Fruit fly (Drosophila melanogaster) whole organism, embryonic: ENCODE data around the gene Sgsh.

Source experiments
- Asciz ChIP-seq: fragments of 200-800 bp; sonication (Bioruptor generic); optimal IDR thresholded peaks from 2 replicates; lab custom pipeline; 2017; ENCODE audit warnings: missing biosample characterization, mild to moderate bottlenecking, missing genetic modification characterization, missing genetic modification reagents
- CG1024 ChIP-seq: fragments of 200-800 bp; sonication (Bioruptor generic); IDR thresholded peaks from 2 replicates; pipeline ENCODE4 v1.3.6; 2022; ENCODE audit warnings: missing biosample characterization, missing genetic modification characterization
- CG11696 ChIP-seq: fragments of 200-800 bp; sonication (Bioruptor generic); IDR thresholded peaks from 2 replicates; pipeline ENCODE4 v1.3.6; 2022; ENCODE audit warnings: missing biosample characterization, missing genetic modification characterization
- CG12236 ChIP-seq: fragments of 200-800 bp; sonication (Bioruptor generic); optimal IDR thresholded peaks from 2 replicates; lab custom pipeline; 2016; ENCODE audit warnings: missing biosample characterization, missing genetic modification characterization
- CG12942 ChIP-seq: fragments of 200-800 bp; sonication (Bioruptor generic); optimal IDR thresholded peaks from 3 replicates; lab custom pipeline; 2016; ENCODE audit warnings: missing biosample characterization, missing genetic modification characterization
- CG14014 ChIP-seq: fragments of 200-800 bp; sonication (Bioruptor generic); IDR thresholded peaks from 2 replicates; pipeline ENCODE4 v1.3.6; 2022; ENCODE audit warnings: missing biosample characterization, missing genetic modification characterization
- CG14965 ChIP-seq: fragments of 200-800 bp; sonication (Bioruptor generic); optimal IDR thresholded peaks from 2 replicates; lab custom pipeline; 2016; ENCODE audit warnings: missing biosample characterization, missing genetic modification characterization, borderline replicate concordance
- CG16813 ChIP-seq: fragments of 200-800 bp; sonication (Bioruptor generic); IDR thresholded peaks from 3 replicates; pipeline ENCODE4 v1.3.6; 2022; ENCODE audit warnings: missing biosample characterization, missing genetic modification characterization; ENCODE audit not compliant: partially characterized antibody
- CG17829 ChIP-seq: fragments of 200-800 bp; optimal IDR thresholded peaks from 2 replicates; lab custom pipeline; 2019; ENCODE audit warnings: missing biosample characterization, mild to moderate bottlenecking, missing genetic modification characterization, moderate library complexity
- CG33557 ChIP-seq: fragments of 200-800 bp; sonication (Bioruptor generic); optimal IDR thresholded peaks from 2 replicates; lab custom pipeline; 2019; ENCODE audit warnings: missing biosample characterization, mild to moderate bottlenecking, missing genetic modification characterization, moderate library complexity
- CG34224 ChIP-seq: fragments of 200-800 bp; sonication (Bioruptor generic); IDR thresholded peaks from 3 replicates; pipeline ENCODE4 v1.3.6; 2022; ENCODE audit warnings: missing biosample characterization, missing genetic modification characterization; ENCODE audit not compliant: partially characterized antibody
- CG42726 ChIP-seq: fragments of 200-800 bp; sonication (Bioruptor generic); IDR thresholded peaks from 2 replicates; pipeline ENCODE4 v1.3.6; 2022; ENCODE audit warnings: missing biosample characterization, missing genetic modification characterization; ENCODE audit not compliant: partially characterized antibody
- CG4360 ChIP-seq: fragments of 200-800 bp; sonication (Bioruptor generic); IDR thresholded peaks from 2 replicates; pipeline ENCODE4 v1.3.6; 2022; ENCODE audit warnings: missing biosample characterization, missing genetic modification characterization
- CG4424 ChIP-seq: fragments of 200-800 bp; sonication (Bioruptor generic); optimal IDR thresholded peaks from 3 replicates; lab custom pipeline; 2016; ENCODE audit warnings: missing biosample characterization, missing genetic modification characterization
- CG7963 ChIP-seq: fragments of 200-800 bp; sonication (Bioruptor generic); IDR thresholded peaks from 3 replicates; pipeline ENCODE4 v1.3.6; 2022; ENCODE audit warnings: missing biosample characterization, missing genetic modification characterization; ENCODE audit not compliant: partially characterized antibody
- Fer1 ChIP-seq: fragments of 200-800 bp; sonication (Bioruptor generic); optimal IDR thresholded peaks from 2 replicates; lab custom pipeline; 2017; ENCODE audit warnings: missing biosample characterization, mild to moderate bottlenecking, missing genetic modification characterization
- Fer3 ChIP-seq: fragments of 200-800 bp; sonication (Bioruptor generic); optimal IDR thresholded peaks from 2 replicates; lab custom pipeline; 2018; ENCODE audit warnings: missing biosample characterization, mild to moderate bottlenecking, missing genetic modification characterization, moderate library complexity
- HLH4C ChIP-seq: fragments of 200-800 bp; sonication (Bioruptor generic); IDR thresholded peaks from 3 replicates; pipeline ENCODE4 v1.3.6; 2022; ENCODE audit warnings: missing biosample characterization, missing genetic modification characterization; ENCODE audit not compliant: partially characterized antibody
- Pdp1 ChIP-seq, 2 experiments: fragments of 200-800 bp; sonication (Bioruptor generic); optimal IDR thresholded peaks; 3 replicates each; lab custom pipeline; 2016; ENCODE audit warnings: missing biosample characterization in 2 of 2, missing genetic modification characterization in 2 of 2, mild to moderate bottlenecking in 1 of 2, moderate library complexity in 1 of 2
- Sin3A ChIP-seq: fragments of >200 bp; optimal IDR thresholded peaks from 2 replicates; lab custom pipeline; 2018
- Sox100B ChIP-seq: fragments of 200-800 bp; sonication (Bioruptor generic); optimal IDR thresholded peaks from 3 replicates; lab custom pipeline; 2018; ENCODE audit warnings: missing biosample characterization, mild to moderate bottlenecking, missing genetic modification characterization
- Ssrp ChIP-seq: fragments of 200-800 bp; sonication (Bioruptor generic); optimal IDR thresholded peaks from 2 replicates; lab custom pipeline; 2018; ENCODE audit warnings: missing biosample characterization, mild to moderate bottlenecking, missing genetic modification characterization, moderate library complexity
- Trl ChIP-seq, 3 experiments: fragments of >200 bp in 2 of 3; fragments of 200-800 bp in 1 of 3; sonication (Bioruptor generic) in 1 of 3; optimal IDR thresholded peaks; 2 replicates in 1 of 3; 3 replicates in 2 of 3; lab custom pipeline; 2016 to 2017; ENCODE audit warnings: missing biosample characterization in 1 of 3, missing genetic modification characterization in 1 of 3
- ato ChIP-seq: fragments of 200-800 bp; sonication (Bioruptor generic); IDR thresholded peaks from 2 replicates; pipeline ENCODE4 v1.3.6; 2022; ENCODE audit warnings: missing biosample characterization, missing genetic modification characterization; ENCODE audit not compliant: partially characterized antibody
- az2 ChIP-seq: fragments of 200-800 bp; sonication (Bioruptor generic); optimal IDR thresholded peaks from 3 replicates; lab custom pipeline; 2016; ENCODE audit warnings: missing biosample characterization, missing genetic modification characterization
- cg ChIP-seq: fragments of 200-800 bp; sonication (Bioruptor generic); optimal IDR thresholded peaks from 3 replicates; lab custom pipeline; 2019; ENCODE audit warnings: missing biosample characterization, mild to moderate bottlenecking, missing genetic modification characterization, moderate library complexity
- ci ChIP-seq: fragments of 200-800 bp; sonication (Bioruptor generic); IDR thresholded peaks from 3 replicates; pipeline ENCODE4 v1.3.6; 2022; ENCODE audit warnings: missing biosample characterization, missing genetic modification characterization
- crol ChIP-seq: fragments of 200-800 bp; sonication (Bioruptor generic); IDR thresholded peaks from 2 replicates; pipeline ENCODE4 v1.3.6; 2022; ENCODE audit warnings: missing biosample characterization, missing genetic modification characterization
- en ChIP-seq: fragments of 200-800 bp; sonication (Bioruptor generic); optimal IDR thresholded peaks from 2 replicates; lab custom pipeline; 2016; ENCODE audit warnings: missing biosample characterization, missing genetic modification characterization
- eve ChIP-seq, 2 experiments: fragments of >200 bp; optimal IDR thresholded peaks; 2 replicates each; lab custom pipeline; 2017; ENCODE audit warnings: missing biosample characterization in 2 of 2, missing genetic modification characterization in 2 of 2
- grau ChIP-seq: fragments of 200-800 bp; optimal IDR thresholded peaks from 3 replicates; lab custom pipeline; 2019; ENCODE audit warnings: missing biosample characterization, mild to moderate bottlenecking, missing genetic modification characterization, moderate library complexity
- hbn ChIP-seq: fragments of 200-800 bp; sonication (Bioruptor generic); IDR thresholded peaks from 2 replicates; pipeline ENCODE4 v1.3.6; 2022; ENCODE audit warnings: missing biosample characterization, missing genetic modification characterization; ENCODE audit not compliant: partially characterized antibody
- kay ChIP-seq: fragments of 200-800 bp; sonication (Bioruptor generic); optimal IDR thresholded peaks from 2 replicates; lab custom pipeline; 2016; ENCODE audit warnings: missing biosample characterization, missing genetic modification characterization
- lmd ChIP-seq: fragments of 200-800 bp; sonication (Bioruptor generic); IDR thresholded peaks from 2 replicates; pipeline ENCODE4 v1.3.6; 2022; ENCODE audit warnings: missing biosample characterization, missing genetic modification characterization
- lov ChIP-seq, 2 experiments: fragments of 200-800 bp in 1 of 2; fragments of >200 bp in 1 of 2; sonication (Bioruptor generic) in 1 of 2; IDR thresholded peaks in 1 of 2; optimal IDR thresholded peaks in 1 of 2; 2 replicates in 1 of 2; 3 replicates in 1 of 2; pipeline versions ENCODE4 v1.3.6 to Lab custom; 2017 to 2022; ENCODE audit warnings: missing biosample characterization in 1 of 2, missing genetic modification characterization in 1 of 2
- nau ChIP-seq: fragments of 200-800 bp; sonication (Bioruptor generic); optimal IDR thresholded peaks from 3 replicates; lab custom pipeline; 2017; ENCODE audit warnings: missing biosample characterization, mild to moderate bottlenecking, missing genetic modification characterization, missing genetic modification reagents
- nerfin-1 ChIP-seq: fragments of 200-800 bp; sonication (Bioruptor generic); optimal IDR thresholded peaks from 3 replicates; lab custom pipeline; 2019; ENCODE audit warnings: missing biosample characterization, mild to moderate bottlenecking, missing genetic modification characterization, moderate library complexity
- pan ChIP-seq, 4 experiments: fragments of >200 bp in 3 of 4; fragments of 200-800 bp in 1 of 4; sonication (Bioruptor generic) in 1 of 4; optimal IDR thresholded peaks in 3 of 4; IDR thresholded peaks in 1 of 4; 2 replicates each; pipeline versions ENCODE4 v1.3.6 to Lab custom; 2017 to 2022; ENCODE audit warnings: missing biosample characterization in 2 of 4, missing genetic modification characterization in 2 of 4, mixed read lengths in 1 of 4
- prd ChIP-seq, 3 experiments: fragments of >200 bp in 2 of 3; fragments of 200-800 bp in 1 of 3; sonication (Bioruptor generic) in 1 of 3; optimal IDR thresholded peaks in 2 of 3; IDR thresholded peaks in 1 of 3; 2 replicates in 2 of 3; 3 replicates in 1 of 3; pipeline versions ENCODE4 v1.3.6 to Lab custom; 2017 to 2022; ENCODE audit warnings: missing biosample characterization in 1 of 3, missing genetic modification characterization in 1 of 3
- ranshi ChIP-seq: fragments of 200-800 bp; sonication (Bioruptor generic); IDR thresholded peaks from 2 replicates; pipeline ENCODE4 v1.3.6; 2022; ENCODE audit warnings: missing biosample characterization, missing genetic modification characterization
- seq ChIP-seq: fragments of 200-800 bp; sonication (Bioruptor generic); IDR thresholded peaks from 2 replicates; pipeline ENCODE4 v1.3.6; 2022; ENCODE audit warnings: missing biosample characterization, missing genetic modification characterization
- slou ChIP-seq: fragments of 200-800 bp; sonication (Bioruptor generic); optimal IDR thresholded peaks from 3 replicates; lab custom pipeline; 2016; ENCODE audit warnings: missing biosample characterization, missing genetic modification characterization
- sob ChIP-seq: fragments of 200-800 bp; sonication (Bioruptor generic); IDR thresholded peaks from 2 replicates; pipeline ENCODE4 v1.3.6; 2022; ENCODE audit warnings: missing biosample characterization, missing genetic modification characterization
- sqz ChIP-seq: fragments of 200-800 bp; sonication (Bioruptor generic); optimal IDR thresholded peaks from 3 replicates; lab custom pipeline; 2018; ENCODE audit warnings: missing biosample characterization, mild to moderate bottlenecking, missing genetic modification characterization
- vvl ChIP-seq: fragments of 200-800 bp; sonication (Bioruptor generic); IDR thresholded peaks from 2 replicates; pipeline ENCODE4 v1.3.6; 2022; ENCODE audit warnings: missing biosample characterization, missing genetic modification characterization

The Sgsh gene

DNA sequence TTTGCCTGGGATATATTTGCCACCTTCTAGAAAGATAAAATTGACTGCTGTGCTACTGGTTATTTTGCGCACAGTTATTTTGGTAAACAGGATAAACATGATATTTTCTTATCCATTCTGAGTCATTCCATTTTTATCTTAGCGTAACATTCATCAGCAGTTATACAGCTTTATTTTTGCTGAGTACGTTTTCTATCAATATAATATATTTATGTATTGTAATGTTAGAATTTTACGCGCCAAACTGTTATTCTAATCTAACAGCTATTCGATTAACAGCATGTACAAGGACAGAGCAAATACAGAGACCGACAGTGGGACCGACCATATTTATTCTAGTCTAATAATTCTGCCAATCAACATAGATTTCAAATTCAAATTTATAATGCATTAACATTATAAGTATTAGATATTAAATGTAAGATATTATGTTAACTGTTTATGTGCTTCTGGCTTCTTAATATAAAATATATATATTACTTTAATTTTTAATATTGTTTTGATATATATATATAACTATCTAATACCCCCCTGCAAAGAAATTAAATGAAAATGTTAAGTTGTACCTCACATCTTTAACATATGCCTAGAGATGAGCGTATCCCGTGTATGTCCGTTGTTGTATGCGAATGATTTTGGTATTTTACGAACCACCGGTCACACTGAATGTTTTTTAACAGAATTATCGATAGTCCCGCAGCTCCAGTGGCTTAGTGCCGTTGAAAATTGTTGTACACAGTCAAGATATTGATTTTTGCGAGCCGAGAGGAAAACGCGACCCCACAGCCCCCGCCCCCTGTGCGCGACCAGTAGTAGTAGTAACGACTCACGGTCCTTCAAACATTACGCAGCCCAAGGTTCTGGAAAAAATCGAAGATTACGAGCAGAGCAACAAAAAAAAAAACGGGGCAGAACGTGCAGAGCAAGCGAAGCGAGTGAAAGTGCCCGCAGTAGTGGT is 6.5 kb downstream of the Sgsh start, which contains the start of gene EndoA (continued):
- TF ChIP-seq vvl (peak; percentile 57), Trl (optimal IDR thresholded peaks at IDR 0.05; lab: Kevin White, UChicago) (no peak), Trl (GFP tag; optimal IDR thresholded peaks at IDR 0.05; lab: Kevin White, UChicago) (no peak), nau (no peak), sqz (no peak), en (GFP tag; lab: Kevin White, UChicago) (no peak), CG4424 (peak; percentile 2), prd (optimal IDR thresholded peaks at IDR 0.05; lab: Kevin White, UChicago) (no peak), prd (GFP tag; IDR thresholded peaks at IDR 0.05; lab: Robert Waterston, UW) (peak; percentile 51; the same call in 2 of the 3 replicates), kay (GFP tag; lab: Kevin White, UChicago) (no peak), CG34224 (peak; percentile 68), CG11696 (GFP tag; lab: Robert Waterston, UW) (no peak), CG12236 (GFP tag; lab: Kevin White, UChicago) (no peak), CG14965 (GFP tag; lab: Kevin White, UChicago) (no peak), Pdp1 (GFP tag; optimal IDR thresholded peaks at IDR 0.05; lab: Kevin White, UChicago) (peak in 1 of 2 experiments; percentile 16), grau (tag; lab: Kevin White, UChicago) (peak; percentile 66), Fer3 (tag; lab: Kevin White, UChicago) (peak; percentile 41), CG16813 (GFP tag; lab: Robert Waterston, UW) (peak; percentile 82), CG33557 (GFP tag; lab: Kevin White, UChicago) (peak; percentile 4), lmd (GFP tag; lab: Robert Waterston, UW) (peak; percentile 24; the same call in 1 of the 2 replicates), Ssrp (no peak), lov (optimal IDR thresholded peaks at IDR 0.05; lab: Kevin White, UChicago) (no peak), lov (GFP tag; IDR thresholded peaks at IDR 0.05; lab: Robert Waterston, UW) (no peak), cg (GFP tag; lab: Kevin White, UChicago) (no peak), CG42726 (GFP tag; lab: Robert Waterston, UW) (peak; percentile 42; the same call in 1 of the 2 replicates), CG1024 (no peak), nerfin-1 (peak; percentile 65), sob (no peak), ato (GFP tag; lab: Robert Waterston, UW) (peak; percentile 52), HLH4C (GFP tag; lab: Robert Waterston, UW) (peak; percentile 61), Asciz (no peak), eve (GFP tag; optimal IDR thresholded peaks at IDR 0.05; lab: Kevin White, UChicago) (no peak), CG14014 (GFP tag; lab: Robert Waterston, UW) (no peak), slou (no peak), seq (GFP tag; lab: Robert Waterston, UW) (no peak), CG4360 (no peak), pan (optimal IDR thresholded peaks at IDR 0.05; lab: Kevin White, UChicago) (no peak), pan (GFP tag; optimal IDR thresholded peaks at IDR 0.05 in 1 of 2, IDR thresholded peaks at IDR 0.05 in 1 of 2) (peak in 1 of 2 experiments; percentile 64), ci (GFP tag; lab: Robert Waterston, UW) (no peak; the same call in 2 of the 3 replicates), ranshi (GFP tag; lab: Robert Waterston, UW) (peak; percentile 28; the same call in 1 of the 2 replicates), hbn (GFP tag; lab: Robert Waterston, UW) (peak; percentile 66), CG12942 (peak; percentile 37), crol (peak; percentile 58), CG7963 (GFP tag; lab: Robert Waterston, UW) (peak; percentile 67; the same call in 2 of the 3 replicates), Sin3A (lab: Kevin White, UChicago) (peak; percentile 18), az2 (GFP tag; lab: Kevin White, UChicago) (peak; percentile 22), Fer1 (GFP tag; lab: Kevin White, UChicago) (peak; percentile 58), CG17829 (peak; percentile 72), Sox100B (peak; percentile 22)
